Worm (Caenorhabditis elegans) whole organism, young adult: ENCODE measurements around the gene K09G1.2.
"Not testable (repeated sequence)": the region's sequence is repeated elsewhere in the genome, so short reads cannot be mapped to it uniquely, and the experiment has no call there.

ENCODE experiments used
- D2030.7 ChIP-seq: fragments of 200-800 bp; sonication (Bioruptor generic); IDR thresholded peaks from 2 replicates; pipeline ENCODE4 v1.3.6; 2022; ENCODE audit warnings: missing genetic modification reagents, missing genetic modification characterization, missing compliant biosample characterization
- F37B4.10 ChIP-seq: fragments of 200-800 bp; sonication (Bioruptor generic); IDR thresholded peaks from 2 replicates; pipeline ENCODE4 v1.3.6; 2022; ENCODE audit warnings: missing genetic modification characterization, missing compliant biosample characterization
- F57C9.4 ChIP-seq: sonication (generic microtip); optimal IDR thresholded peaks from 2 replicates; lab custom pipeline; 2017; ENCODE audit warnings: mild to moderate bottlenecking, missing genetic modification characterization, missing compliant biosample characterization
- ama-1 ChIP-seq, 3 experiments: fragments of 150-350 bp in 1 of 3; sonication (generic microtip) in 2 of 3; optimal IDR thresholded peaks; 2 replicates each; lab custom pipeline; 2014 to 2018; ENCODE audit warnings: missing biosample characterization in 2 of 3, missing genetic modification characterization in 2 of 3, missing genetic modification reagents in 2 of 3
- dpl-1 ChIP-seq: fragments of 150-350 bp; optimal IDR thresholded peaks from 2 replicates; lab custom pipeline; 2014; ENCODE audit warnings: missing biosample characterization, missing genetic modification reagents, missing genetic modification characterization
- fkh-3 ChIP-seq: sonication (generic microtip); optimal IDR thresholded peaks from 2 replicates; lab custom pipeline; 2016; ENCODE audit warnings: mild to moderate bottlenecking, missing genetic modification characterization, missing compliant biosample characterization
- madf-8 ChIP-seq: fragments of 200-800 bp; sonication (Bioruptor generic); conservative IDR thresholded peaks from 2 replicates; pipeline ENCODE4 v1.3.6; 2022; ENCODE audit warnings: missing genetic modification reagents, missing genetic modification characterization, missing compliant biosample characterization
- mxl-1 ChIP-seq: sonication (generic microtip); optimal IDR thresholded peaks from 2 replicates; lab custom pipeline; 2016; ENCODE audit warnings: missing genetic modification characterization, missing compliant biosample characterization
- snpc-3.4 ChIP-seq: sonication (generic microtip); optimal IDR thresholded peaks from 2 replicates; lab custom pipeline; 2017; ENCODE audit warnings: missing genetic modification characterization, mild to moderate bottlenecking, missing compliant biosample characterization, antibody characterized with exemption, moderate library complexity, missing genotype, missing genetic modification reagents
- snpc-4 ChIP-seq, 5 experiments: fragments of 150-350 bp in 1 of 5; sonication (generic microtip) in 4 of 5; optimal IDR thresholded peaks; 2 replicates each; lab custom pipeline; 2014 to 2018; ENCODE audit warnings: missing genetic modification characterization in 5 of 5, missing biosample characterization in 3 of 5, antibody characterized with exemption in 2 of 5, mild to moderate bottlenecking in 2 of 5, missing compliant biosample characterization in 2 of 5, missing genotype in 2 of 5, moderate library complexity in 2 of 5, missing genetic modification reagents in 1 of 5

DNA sequence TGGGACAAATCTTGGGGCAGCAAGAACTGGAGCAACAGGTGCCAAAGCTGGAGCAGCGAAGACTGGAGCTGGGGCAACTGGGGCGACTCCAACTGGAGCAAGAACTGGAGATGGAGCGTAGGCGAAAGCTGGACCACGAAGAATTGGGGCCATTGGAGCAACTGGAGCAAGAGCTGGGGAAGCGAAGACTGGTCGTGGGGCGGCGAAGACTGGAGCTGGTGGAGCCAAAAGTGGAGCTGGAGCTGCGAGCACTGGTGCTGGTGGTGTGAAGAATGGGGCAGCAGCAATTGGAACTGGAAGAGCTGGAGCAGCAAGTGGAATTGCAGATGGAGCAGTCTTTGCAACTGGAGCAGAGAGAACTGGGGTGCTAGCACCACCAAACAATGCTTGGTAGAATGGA, 31.9 kb downstream of the K09G1.2 start:
- TF ChIP-seq ama-1 (optimal IDR thresholded peaks at IDR 0.05; lab: Kevin White, UChicago); ama-1 (GFP tag; optimal IDR thresholded peaks at IDR 0.05; lab: Kevin White, UChicago); fkh-3 (tag; lab: Kevin White, UChicago); dpl-1 (GFP tag; lab: Kevin White, UChicago); snpc-4 (GFP tag; optimal IDR thresholded peaks at IDR 0.05; lab: Kevin White, UChicago); snpc-4 (tag; optimal IDR thresholded peaks at IDR 0.05; lab: Kevin White, UChicago); D2030.7 (GFP tag; lab: Robert Waterston, UW); F57C9.4 (tag; lab: Kevin White, UChicago); snpc-3.4 (tag; lab: Kevin White, UChicago); madf-8 (GFP tag; lab: Robert Waterston, UW); F37B4.10 (GFP tag; lab: Robert Waterston, UW); mxl-1: not testable (repeated sequence)
